Fruit fly (Drosophila melanogaster) whole organism, embryonic: ENCODE results near the gene CG10137.

ENCODE experiments used
- BtbVII ChIP-seq: fragments of 200-800 bp; sonication (Bioruptor generic); optimal IDR thresholded peaks from 3 replicates; lab custom pipeline; 2017; ENCODE audit warnings: missing biosample characterization, mild to moderate bottlenecking, missing genetic modification characterization
- CG13624 ChIP-seq: fragments of 200-800 bp; sonication (Bioruptor generic); optimal IDR thresholded peaks from 2 replicates; lab custom pipeline; 2016; ENCODE audit warnings: missing biosample characterization, missing genetic modification characterization
- CG13775 ChIP-seq: fragments of 200-800 bp; sonication (Bioruptor generic); optimal IDR thresholded peaks from 3 replicates; lab custom pipeline; 2017; ENCODE audit warnings: missing biosample characterization, mild to moderate bottlenecking, missing genetic modification characterization
- CG13894 ChIP-seq: fragments of 200-800 bp; sonication (Bioruptor generic); optimal IDR thresholded peaks from 3 replicates; lab custom pipeline; 2018; ENCODE audit warnings: missing biosample characterization, mild to moderate bottlenecking, missing genetic modification characterization, moderate library complexity
- CG14710 ChIP-seq: fragments of 200-800 bp; sonication (Bioruptor generic); optimal IDR thresholded peaks from 3 replicates; lab custom pipeline; 2019; ENCODE audit warnings: missing biosample characterization, mild to moderate bottlenecking, missing genetic modification characterization, moderate library complexity
- CG14860 ChIP-seq: fragments of 200-800 bp; sonication (Bioruptor generic); IDR thresholded peaks from 3 replicates; pipeline ENCODE4 v1.3.6; 2022; ENCODE audit warnings: missing biosample characterization, missing genetic modification characterization; ENCODE audit not compliant: partially characterized antibody
- CG15696 ChIP-seq: fragments of 200-800 bp; sonication (Bioruptor generic); optimal IDR thresholded peaks from 2 replicates; lab custom pipeline; 2019; ENCODE audit warnings: missing biosample characterization, mild to moderate bottlenecking, missing genetic modification characterization, moderate library complexity
- CG17829 ChIP-seq: fragments of 200-800 bp; optimal IDR thresholded peaks from 2 replicates; lab custom pipeline; 2019; ENCODE audit warnings: missing biosample characterization, mild to moderate bottlenecking, missing genetic modification characterization, moderate library complexity
- CG2129 ChIP-seq: fragments of 200-800 bp; sonication (Bioruptor generic); IDR thresholded peaks from 2 replicates; pipeline ENCODE4 v1.3.6; 2022; ENCODE audit warnings: missing biosample characterization, missing genetic modification characterization; ENCODE audit not compliant: partially characterized antibody
- CG2712 ChIP-seq: fragments of 200-800 bp; optimal IDR thresholded peaks from 3 replicates; lab custom pipeline; 2019; ENCODE audit warnings: missing biosample characterization, mild to moderate bottlenecking, missing genetic modification characterization, moderate library complexity
- CG33213 ChIP-seq: fragments of 200-800 bp; sonication (Bioruptor generic); optimal IDR thresholded peaks from 3 replicates; lab custom pipeline; 2016; ENCODE audit warnings: missing biosample characterization, missing genetic modification characterization
- CG34376 ChIP-seq: fragments of 200-800 bp; sonication (Bioruptor generic); optimal IDR thresholded peaks from 2 replicates; lab custom pipeline; 2018; ENCODE audit warnings: missing biosample characterization, mild to moderate bottlenecking, missing genetic modification characterization
- CG4404 ChIP-seq: fragments of 200-800 bp; sonication (Bioruptor generic); IDR thresholded peaks from 2 replicates; pipeline ENCODE4 v1.3.6; 2022; ENCODE audit warnings: missing biosample characterization, missing genetic modification characterization
- CG7745 ChIP-seq: fragments of 200-800 bp; sonication (Bioruptor generic); optimal IDR thresholded peaks from 2 replicates; lab custom pipeline; 2018; ENCODE audit warnings: missing biosample characterization, mild to moderate bottlenecking, missing genetic modification characterization, moderate library complexity
- CG8290 ChIP-seq, 3 experiments: fragments of 200-800 bp; sonication (Bioruptor generic); optimal IDR thresholded peaks; 2 replicates each; lab custom pipeline; 2016 to 2019; ENCODE audit warnings: missing biosample characterization in 3 of 3, missing genetic modification characterization in 3 of 3, mild to moderate bottlenecking in 2 of 3, moderate library complexity in 1 of 3
- CoRest ChIP-seq: fragments of 200-800 bp; sonication (Bioruptor generic); optimal IDR thresholded peaks from 3 replicates; lab custom pipeline; 2018; ENCODE audit warnings: missing biosample characterization, mild to moderate bottlenecking, missing genetic modification characterization, moderate library complexity
- Dll ChIP-seq: fragments of 200-800 bp; sonication (Bioruptor generic); IDR thresholded peaks from 4 replicates; pipeline ENCODE4 v1.3.6; 2022; ENCODE audit warnings: missing biosample characterization, missing genetic modification characterization; ENCODE audit not compliant: partially characterized antibody
- Doc3 ChIP-seq: fragments of 200-800 bp; sonication (Bioruptor generic); IDR thresholded peaks from 3 replicates; pipeline ENCODE4 v1.3.6; 2022; ENCODE audit warnings: missing biosample characterization, missing genetic modification characterization; ENCODE audit not compliant: partially characterized antibody
- Dref ChIP-seq: fragments of 200-800 bp; sonication (Bioruptor generic); IDR thresholded peaks from 2 replicates; pipeline ENCODE4 v1.3.6; 2022; ENCODE audit warnings: missing biosample characterization, missing genetic modification characterization
- Fer1 ChIP-seq: fragments of 200-800 bp; sonication (Bioruptor generic); optimal IDR thresholded peaks from 2 replicates; lab custom pipeline; 2017; ENCODE audit warnings: missing biosample characterization, mild to moderate bottlenecking, missing genetic modification characterization
- HmgZ ChIP-seq: fragments of 200-800 bp; sonication (Bioruptor generic); optimal IDR thresholded peaks from 2 replicates; lab custom pipeline; 2018; ENCODE audit warnings: missing biosample characterization, mild to moderate bottlenecking, missing genetic modification characterization
- Kr ChIP-seq: fragments of 200-800 bp; sonication (Bioruptor generic); optimal IDR thresholded peaks from 2 replicates; lab custom pipeline; 2017; ENCODE audit warnings: missing biosample characterization, mild to moderate bottlenecking, missing genetic modification characterization
- MESR4 ChIP-seq: fragments of 200-800 bp; sonication (Bioruptor generic); optimal IDR thresholded peaks from 2 replicates; lab custom pipeline; 2018; ENCODE audit warnings: missing biosample characterization, mild to moderate bottlenecking, missing genetic modification characterization, moderate library complexity
- Nf-YB ChIP-seq: fragments of 200-800 bp; sonication (Bioruptor generic); optimal IDR thresholded peaks from 3 replicates; lab custom pipeline; 2019; ENCODE audit warnings: missing biosample characterization, mild to moderate bottlenecking, missing genetic modification characterization, moderate library complexity
- Poxn ChIP-seq: fragments of 200-800 bp; sonication (Bioruptor generic); IDR thresholded peaks from 2 replicates; pipeline ENCODE4 v1.3.6; 2022; ENCODE audit warnings: missing biosample characterization, missing genetic modification characterization
- Rfx ChIP-seq: fragments of 200-800 bp; sonication (Bioruptor generic); IDR thresholded peaks from 2 replicates; pipeline ENCODE4 v1.3.6; 2022; ENCODE audit warnings: missing biosample characterization, missing genetic modification characterization
- Rx ChIP-seq: fragments of 200-800 bp; sonication (Bioruptor generic); IDR thresholded peaks from 2 replicates; pipeline ENCODE4 v1.3.6; 2022; ENCODE audit warnings: missing biosample characterization, missing genetic modification characterization
- Sox100B ChIP-seq: fragments of 200-800 bp; sonication (Bioruptor generic); optimal IDR thresholded peaks from 3 replicates; lab custom pipeline; 2018; ENCODE audit warnings: missing biosample characterization, mild to moderate bottlenecking, missing genetic modification characterization
- Sry-δ ChIP-seq: fragments of 200-800 bp; sonication (Bioruptor generic); optimal IDR thresholded peaks from 2 replicates; lab custom pipeline; 2016; ENCODE audit warnings: missing biosample characterization, missing genetic modification characterization
- abd-A ChIP-seq: fragments of 200-800 bp; sonication (Bioruptor generic); optimal IDR thresholded peaks from 3 replicates; lab custom pipeline; 2019; ENCODE audit warnings: missing biosample characterization, mild to moderate bottlenecking, missing genetic modification characterization, moderate library complexity
- aop ChIP-seq: fragments of 200-800 bp; sonication (Bioruptor generic); IDR thresholded peaks from 2 replicates; pipeline ENCODE4 v1.3.6; 2022; ENCODE audit warnings: missing biosample characterization, missing genetic modification characterization
- az2 ChIP-seq: fragments of 200-800 bp; sonication (Bioruptor generic); optimal IDR thresholded peaks from 3 replicates; lab custom pipeline; 2016; ENCODE audit warnings: missing biosample characterization, missing genetic modification characterization
- bbx ChIP-seq: fragments of 200-800 bp; sonication (Bioruptor generic); IDR thresholded peaks from 2 replicates; pipeline ENCODE4 v1.3.6; 2022; ENCODE audit warnings: missing biosample characterization, missing genetic modification characterization; ENCODE audit not compliant: partially characterized antibody
- bsh ChIP-seq, 2 experiments: fragments of 200-800 bp; sonication (Bioruptor generic); optimal IDR thresholded peaks; 2 replicates each; lab custom pipeline; 2017 to 2018; ENCODE audit warnings: mild to moderate bottlenecking in 2 of 2, missing biosample characterization in 2 of 2, missing genetic modification characterization in 2 of 2, moderate library complexity in 1 of 2
- cato ChIP-seq: fragments of 200-800 bp; sonication (Bioruptor generic); optimal IDR thresholded peaks from 2 replicates; lab custom pipeline; 2016; ENCODE audit warnings: missing biosample characterization, missing genetic modification characterization, borderline replicate concordance
- grau ChIP-seq: fragments of 200-800 bp; optimal IDR thresholded peaks from 3 replicates; lab custom pipeline; 2019; ENCODE audit warnings: missing biosample characterization, mild to moderate bottlenecking, missing genetic modification characterization, moderate library complexity
- hbn ChIP-seq: fragments of 200-800 bp; sonication (Bioruptor generic); IDR thresholded peaks from 2 replicates; pipeline ENCODE4 v1.3.6; 2022; ENCODE audit warnings: missing biosample characterization, missing genetic modification characterization; ENCODE audit not compliant: partially characterized antibody
- knrl ChIP-seq: fragments of 200-800 bp; sonication (Bioruptor generic); IDR thresholded peaks from 3 replicates; pipeline ENCODE4 v1.3.6; 2022; ENCODE audit warnings: missing biosample characterization, missing genetic modification characterization; ENCODE audit not compliant: partially characterized antibody
- mam ChIP-seq: fragments of 200-800 bp; sonication (Bioruptor generic); optimal IDR thresholded peaks from 3 replicates; lab custom pipeline; 2016; ENCODE audit warnings: missing biosample characterization, missing genetic modification characterization
- oc ChIP-seq: fragments of 200-800 bp; sonication (Bioruptor generic); optimal IDR thresholded peaks from 2 replicates; lab custom pipeline; 2018; ENCODE audit warnings: missing biosample characterization, mild to moderate bottlenecking, missing genetic modification characterization, moderate library complexity
- phol ChIP-seq: fragments of 200-800 bp; sonication (Bioruptor generic); optimal IDR thresholded peaks from 3 replicates; lab custom pipeline; 2018; ENCODE audit warnings: missing biosample characterization, mild to moderate bottlenecking, missing genetic modification characterization, moderate library complexity
- row ChIP-seq: fragments of 200-800 bp; sonication (Bioruptor generic); IDR thresholded peaks from 3 replicates; pipeline ENCODE4 v1.3.6; 2022; ENCODE audit warnings: missing biosample characterization, missing genetic modification characterization
- scrt ChIP-seq: fragments of 200-800 bp; sonication (Bioruptor generic); optimal IDR thresholded peaks from 2 replicates; lab custom pipeline; 2018; ENCODE audit warnings: missing biosample characterization, mild to moderate bottlenecking, missing genetic modification characterization, moderate library complexity
- seq ChIP-seq: fragments of 200-800 bp; sonication (Bioruptor generic); IDR thresholded peaks from 2 replicates; pipeline ENCODE4 v1.3.6; 2022; ENCODE audit warnings: missing biosample characterization, missing genetic modification characterization
- slbo ChIP-seq: fragments of 200-800 bp; sonication (Bioruptor generic); IDR thresholded peaks from 2 replicates; pipeline ENCODE4 v1.3.6; 2022; ENCODE audit warnings: missing biosample characterization, missing genetic modification characterization
- sna ChIP-seq: fragments of 200-800 bp; sonication (Bioruptor generic); IDR thresholded peaks from 2 replicates; pipeline ENCODE4 v1.3.6; 2022; ENCODE audit warnings: missing biosample characterization, missing genetic modification characterization; ENCODE audit not compliant: partially characterized antibody
- trem ChIP-seq: fragments of 200-800 bp; optimal IDR thresholded peaks from 3 replicates; lab custom pipeline; 2019; ENCODE audit warnings: missing biosample characterization, mild to moderate bottlenecking, missing genetic modification characterization, moderate library complexity
- tup ChIP-seq: fragments of 200-800 bp; sonication (Bioruptor generic); optimal IDR thresholded peaks from 2 replicates; lab custom pipeline; 2016; ENCODE audit warnings: missing biosample characterization, mild to moderate bottlenecking, missing genetic modification characterization, moderate library complexity

Gene CG10137

dm6 chr2L:19542268-19542773, 15.8 kb downstream of the CG10137 start (continued):
- TF ChIP-seq phol (tag; lab: Kevin White, UChicago) (peak; percentile 27), seq (GFP tag; lab: Robert Waterston, UW) (no peak), Rfx (GFP tag; lab: Robert Waterston, UW) (0 out of 2 replicates have a peak, but pooled peaks have one; percentile 7), Kr (GFP tag; lab: Kevin White, UChicago) (no peak), CG4404 (no peak), aop (no peak), hbn (GFP tag; lab: Robert Waterston, UW) (peak; percentile 84), CG15696 (tag; lab: Kevin White, UChicago) (no peak), bbx (peak; percentile 88), Fer1 (GFP tag; lab: Kevin White, UChicago) (peak; percentile 26), knrl (peak; percentile 77), bsh (GFP tag; optimal IDR thresholded peaks at IDR 0.05; lab: Kevin White, UChicago) (peak in 1 of 2 experiments; percentile 12), mam (GFP tag; lab: Kevin White, UChicago) (no peak), CG2712 (tag; lab: Kevin White, UChicago) (peak; percentile 33), abd-A (tag; lab: Kevin White, UChicago) (peak; percentile 84), BtbVII (GFP tag; lab: Kevin White, UChicago) (peak; percentile 18), tup (GFP tag; lab: Kevin White, UChicago) (no peak), row (GFP tag; lab: Robert Waterston, UW) (no peak), CG13894 (tag; lab: Kevin White, UChicago) (peak; percentile 28), CoRest (tag; lab: Kevin White, UChicago) (peak; percentile 34), HmgZ (peak; percentile 71), CG14710 (peak; percentile 30), Sry-δ (peak; percentile 84), Sox100B (GFP tag; lab: Kevin White, UChicago) (no peak), Rx (GFP tag; lab: Robert Waterston, UW) (no peak), Dll (peak; percentile 90), sna (GFP tag; lab: Robert Waterston, UW) (peak; percentile 90), CG34376 (GFP tag; lab: Kevin White, UChicago) (peak; percentile 30), az2 (no peak), trem (peak; percentile 49), grau (tag; lab: Kevin White, UChicago) (peak; percentile 6), Nf-YB (GFP tag; lab: Kevin White, UChicago) (no peak), Doc3 (peak; percentile 85), Poxn (GFP tag; lab: Robert Waterston, UW) (no peak), CG2129 (peak; percentile 62), scrt (peak; percentile 37), CG14860 (GFP tag; lab: Robert Waterston, UW) (peak; percentile 91), MESR4 (GFP tag; lab: Kevin White, UChicago) (peak; percentile 82), CG13775 (GFP tag; lab: Kevin White, UChicago) (no peak), oc (peak; percentile 71), Dref (peak; percentile 92), CG17829 (peak; percentile 33), CG8290 (GFP tag; optimal IDR thresholded peaks at IDR 0.05; lab: Kevin White, UChicago) (no peak), CG8290 (tag; optimal IDR thresholded peaks at IDR 0.05; lab: Kevin White, UChicago) (peak in 1 of 2 experiments; percentile 48), slbo (no peak), CG13624 (GFP tag; lab: Kevin White, UChicago) (peak; percentile 65), cato (GFP tag; lab: Kevin White, UChicago) (no peak), CG33213 (peak; percentile 19), CG7745 (no peak)
